Worm (Caenorhabditis elegans) whole organism, young adult: ENCODE data around the gene K08F8.7.

Source experiments
- B0261.1 ChIP-seq: sonication (generic microtip); optimal IDR thresholded peaks from 2 replicates; lab custom pipeline; 2016; ENCODE audit warnings: mild to moderate bottlenecking, missing genetic modification characterization, moderate library complexity, missing compliant biosample characterization
- B0336.3 ChIP-seq: fragments of 200-800 bp; sonication (Bioruptor generic); IDR thresholded peaks from 2 replicates; pipeline ENCODE4 v1.3.6; 2022; ENCODE audit warnings: missing genetic modification characterization, missing compliant biosample characterization
- F22D6.2 ChIP-seq: sonication (generic microtip); optimal IDR thresholded peaks from 2 replicates; lab custom pipeline; 2016; ENCODE audit warnings: mild to moderate bottlenecking, missing genetic modification characterization, missing compliant biosample characterization
- F23B12.7 ChIP-seq: sonication (generic microtip); optimal IDR thresholded peaks from 2 replicates; lab custom pipeline; 2017; ENCODE audit warnings: missing genetic modification characterization, mild to moderate bottlenecking, missing compliant biosample characterization, antibody characterized with exemption, moderate library complexity; ENCODE audit not compliant: insufficient read depth
- F55B11.4 ChIP-seq: sonication (generic microtip); optimal IDR thresholded peaks from 2 replicates; lab custom pipeline; 2016; ENCODE audit warnings: missing compliant biosample characterization, missing genetic modification characterization, borderline replicate concordance; ENCODE audit not compliant: insufficient read depth
- F57A8.1 ChIP-seq: fragments of 200-800 bp; sonication (Bioruptor generic); optimal IDR thresholded peaks from 2 replicates; lab custom pipeline; 2018; ENCODE audit warnings: mild to moderate bottlenecking, missing genetic modification characterization, moderate library complexity, missing compliant biosample characterization
- K11D2.4 ChIP-seq: fragments of 200-800 bp; sonication (Bioruptor generic); IDR thresholded peaks from 2 replicates; pipeline ENCODE4 v1.3.6; 2022; ENCODE audit warnings: missing genetic modification reagents, missing genetic modification characterization, missing compliant biosample characterization
- T26A5.8 ChIP-seq: sonication (generic microtip); optimal IDR thresholded peaks from 2 replicates; lab custom pipeline; 2016; ENCODE audit warnings: missing genetic modification characterization, missing compliant biosample characterization
- Y95B8A.8 ChIP-seq: fragments of 200-800 bp; sonication (Bioruptor generic); IDR thresholded peaks from 2 replicates; pipeline ENCODE4 v1.3.6; 2022; ENCODE audit warnings: missing genetic modification reagents, missing genetic modification characterization, missing compliant biosample characterization
- ZK185.1 ChIP-seq: sonication (generic microtip); optimal IDR thresholded peaks from 2 replicates; lab custom pipeline; 2016; ENCODE audit warnings: mild to moderate bottlenecking, missing genetic modification characterization, missing compliant biosample characterization; ENCODE audit not compliant: poor library complexity, severe bottlenecking
- ama-1 ChIP-seq, 3 experiments: fragments of 150-350 bp in 1 of 3; sonication (generic microtip) in 2 of 3; optimal IDR thresholded peaks; 2 replicates each; lab custom pipeline; 2014 to 2018; ENCODE audit warnings: missing biosample characterization in 2 of 3, missing genetic modification characterization in 2 of 3, missing genetic modification reagents in 2 of 3
- aptf-3 ChIP-seq: fragments of 200-800 bp; sonication (Bioruptor generic); IDR thresholded peaks from 2 replicates; pipeline ENCODE4 v1.3.6; 2022; ENCODE audit warnings: missing genetic modification characterization, missing compliant biosample characterization
- atf-7 ChIP-seq: sonication (generic microtip); optimal IDR thresholded peaks from 2 replicates; lab custom pipeline; 2017; ENCODE audit warnings: mild to moderate bottlenecking, missing genetic modification characterization, missing compliant biosample characterization
- bed-1 ChIP-seq: fragments of 200-800 bp; sonication (Bioruptor generic); IDR thresholded peaks from 2 replicates; pipeline ENCODE4 v1.3.6; 2022; ENCODE audit warnings: missing genetic modification reagents, missing genetic modification characterization, missing compliant biosample characterization
- ceh-100 ChIP-seq: fragments of 200-800 bp; sonication (Bioruptor generic); IDR thresholded peaks from 2 replicates; pipeline ENCODE4 v1.3.6; 2022; ENCODE audit warnings: missing genetic modification reagents, missing genetic modification characterization, missing compliant biosample characterization
- ceh-40 ChIP-seq: fragments of 200-800 bp; sonication (Bioruptor generic); IDR thresholded peaks from 2 replicates; pipeline ENCODE4 v1.3.6; 2022; ENCODE audit warnings: missing genetic modification characterization, missing compliant biosample characterization
- ceh-58 ChIP-seq: fragments of 200-800 bp; sonication (Bioruptor generic); IDR thresholded peaks from 2 replicates; pipeline ENCODE4 v1.3.6; 2022; ENCODE audit warnings: missing genetic modification characterization, missing compliant biosample characterization
- ceh-79 ChIP-seq: sonication (generic microtip); optimal IDR thresholded peaks from 2 replicates; lab custom pipeline; 2017; ENCODE audit warnings: mild to moderate bottlenecking, missing genetic modification characterization, missing compliant biosample characterization
- dpl-1 ChIP-seq: fragments of 150-350 bp; optimal IDR thresholded peaks from 2 replicates; lab custom pipeline; 2014; ENCODE audit warnings: missing biosample characterization, missing genetic modification reagents, missing genetic modification characterization
- egrh-3 ChIP-seq: fragments of 200-800 bp; sonication (Bioruptor generic); IDR thresholded peaks from 2 replicates; pipeline ENCODE4 v1.3.6; 2022; ENCODE audit warnings: missing genetic modification reagents, missing genetic modification characterization, missing compliant biosample characterization
- ekl-4 ChIP-seq: fragments of 200-800 bp; sonication (Bioruptor generic); IDR thresholded peaks from 2 replicates; pipeline ENCODE4 v1.3.6; 2022; ENCODE audit warnings: missing genetic modification reagents, missing genetic modification characterization, missing compliant biosample characterization
- gei-17 ChIP-seq: fragments of 200-800 bp; sonication (Bioruptor generic); optimal IDR thresholded peaks from 2 replicates; lab custom pipeline; 2018; ENCODE audit warnings: mild to moderate bottlenecking, missing genetic modification characterization, missing compliant biosample characterization
- him-1 ChIP-seq: sonication (generic microtip); optimal IDR thresholded peaks from 2 replicates; lab custom pipeline; 2016; ENCODE audit warnings: missing genotype, missing genetic modification reagents, missing genetic modification characterization, missing compliant biosample characterization
- hlh-12 ChIP-seq: sonication (generic microtip); optimal IDR thresholded peaks from 2 replicates; lab custom pipeline; 2016; ENCODE audit warnings: missing genetic modification characterization, missing compliant biosample characterization
- hmg-1.2 ChIP-seq: fragments of 200-800 bp; sonication (Bioruptor generic); IDR thresholded peaks from 2 replicates; pipeline ENCODE4 v1.3.6; 2022; ENCODE audit warnings: missing genetic modification reagents, missing genetic modification characterization, missing compliant biosample characterization
- let-526 ChIP-seq: fragments of 200-800 bp; sonication (Bioruptor generic); IDR thresholded peaks from 2 replicates; pipeline ENCODE4 v1.3.6; 2022; ENCODE audit warnings: missing genetic modification reagents, missing genetic modification characterization, missing compliant biosample characterization
- let-607 ChIP-seq, 2 experiments: fragments of 200-800 bp in 1 of 2; sonication (Bioruptor generic) in 1 of 2; sonication (generic microtip) in 1 of 2; optimal IDR thresholded peaks; 2 replicates each; lab custom pipeline; 2016 to 2018; ENCODE audit warnings: mild to moderate bottlenecking in 2 of 2, missing compliant biosample characterization in 2 of 2, missing genetic modification characterization in 2 of 2, moderate library complexity in 2 of 2, missing genotype in 1 of 2
- madf-6 ChIP-seq: fragments of 200-800 bp; sonication (Bioruptor generic); IDR thresholded peaks from 2 replicates; pipeline ENCODE4 v1.3.6; 2022; ENCODE audit warnings: missing genetic modification reagents, missing genetic modification characterization, missing compliant biosample characterization
- mcd-1 ChIP-seq: fragments of 200-800 bp; sonication (Bioruptor generic); IDR thresholded peaks from 2 replicates; pipeline ENCODE4 v1.3.6; 2022; ENCODE audit warnings: missing genetic modification reagents, missing genetic modification characterization, missing compliant biosample characterization
- mel-28 ChIP-seq: sonication (generic microtip); optimal IDR thresholded peaks from 2 replicates; lab custom pipeline; 2016; ENCODE audit warnings: borderline replicate concordance, mild to moderate bottlenecking, missing genetic modification characterization, missing compliant biosample characterization
- mes-4 ChIP-seq: sonication (generic microtip); optimal IDR thresholded peaks from 2 replicates; lab custom pipeline; 2016; ENCODE audit warnings: missing genotype, missing genetic modification characterization, missing compliant biosample characterization
- mxl-1 ChIP-seq: sonication (generic microtip); optimal IDR thresholded peaks from 2 replicates; lab custom pipeline; 2016; ENCODE audit warnings: missing genetic modification characterization, missing compliant biosample characterization
- nhr-179 ChIP-seq: sonication (generic microtip); optimal IDR thresholded peaks from 2 replicates; lab custom pipeline; 2016; ENCODE audit warnings: mild to moderate bottlenecking, missing genetic modification characterization, missing compliant biosample characterization
- nhr-80 ChIP-seq: sonication (generic microtip); optimal IDR thresholded peaks from 2 replicates; lab custom pipeline; 2016; ENCODE audit warnings: missing genetic modification characterization, missing compliant biosample characterization
- pbrm-1 ChIP-seq: fragments of 200-800 bp; sonication (Bioruptor generic); IDR thresholded peaks from 2 replicates; pipeline ENCODE4 v1.3.6; 2022; ENCODE audit warnings: missing genetic modification reagents, missing genetic modification characterization, missing compliant biosample characterization
- rpc-1 ChIP-seq, 2 experiments: fragments of 150-350 bp in 1 of 2; sonication (generic microtip) in 1 of 2; optimal IDR thresholded peaks; 2 replicates each; lab custom pipeline; 2014 to 2018; ENCODE audit warnings: missing biosample characterization in 1 of 2, missing genetic modification characterization in 1 of 2, missing genetic modification reagents in 1 of 2, missing genotype in 1 of 2
- sea-2 ChIP-seq: fragments of 200-800 bp; sonication (Bioruptor generic); IDR thresholded peaks from 2 replicates; pipeline ENCODE4 v1.3.6; 2022; ENCODE audit warnings: missing genetic modification characterization, missing compliant biosample characterization
- somi-1 ChIP-seq: fragments of 200-800 bp; sonication (Bioruptor generic); optimal IDR thresholded peaks from 2 replicates; lab custom pipeline; 2018; ENCODE audit warnings: mild to moderate bottlenecking, missing genetic modification characterization, missing compliant biosample characterization
- tbp1 ChIP-seq: fragments of 200-800 bp; sonication (Bioruptor generic); optimal IDR thresholded peaks from 2 replicates; lab custom pipeline; 2018; ENCODE audit warnings: mild to moderate bottlenecking, missing genetic modification characterization, missing compliant biosample characterization
- unc-130 ChIP-seq: sonication (generic microtip); optimal IDR thresholded peaks from 2 replicates; lab custom pipeline; 2016; ENCODE audit warnings: missing genetic modification reagents, missing genetic modification characterization, missing compliant biosample characterization
- ztf-18 ChIP-seq: sonication (generic microtip); optimal IDR thresholded peaks from 2 replicates; lab custom pipeline; 2016; ENCODE audit warnings: missing genotype, mild to moderate bottlenecking, missing genetic modification characterization, missing compliant biosample characterization
- ztf-25 ChIP-seq: fragments of 200-800 bp; sonication (Bioruptor generic); IDR thresholded peaks from 2 replicates; pipeline ENCODE4 v1.3.6; 2022; ENCODE audit warnings: missing genetic modification reagents, missing genetic modification characterization, missing compliant biosample characterization
- ztf-26 ChIP-seq: sonication (generic microtip); optimal IDR thresholded peaks from 2 replicates; lab custom pipeline; 2017; ENCODE audit warnings: missing genetic modification characterization, missing compliant biosample characterization

The K08F8.7 gene

DNA sequence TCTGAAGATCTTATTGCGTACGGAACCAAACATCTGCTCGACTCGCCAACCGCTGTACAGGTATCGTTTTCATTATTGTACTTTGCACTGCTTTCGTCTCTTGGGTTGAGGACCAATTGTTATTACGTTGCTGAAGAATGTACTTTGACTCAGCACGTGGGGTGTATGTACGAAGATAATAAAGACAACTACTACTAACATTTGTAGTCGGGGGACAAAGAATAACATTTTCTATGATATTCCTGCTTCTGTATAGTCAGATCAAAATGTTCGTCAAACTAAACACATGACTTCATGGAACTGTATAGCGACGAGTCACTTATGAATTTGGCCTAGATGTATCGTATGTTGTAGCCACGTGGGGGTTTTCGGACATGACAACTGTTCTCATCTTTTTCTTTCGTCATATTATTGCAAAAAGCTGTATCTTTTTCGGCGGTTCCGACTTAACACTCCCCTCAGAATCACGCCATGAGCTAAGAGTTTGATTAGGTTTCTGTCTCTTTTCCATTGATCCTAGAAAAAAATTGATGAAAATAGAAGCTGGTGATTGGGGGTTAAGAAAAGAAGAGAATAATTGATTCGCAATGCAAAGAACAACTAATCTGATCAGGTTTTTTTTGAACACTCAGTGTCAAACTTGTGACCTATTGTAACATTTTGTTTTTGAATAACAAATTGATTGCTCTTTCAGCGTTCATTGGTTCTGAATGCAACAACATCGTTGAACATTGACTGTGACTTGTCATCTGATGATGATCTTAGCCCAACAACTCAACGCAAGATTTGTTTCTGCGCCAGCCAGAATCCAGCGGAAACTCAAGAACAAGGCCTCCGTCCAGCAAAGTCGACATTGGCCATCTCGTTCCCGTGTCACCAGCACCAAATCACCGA, 10.4 kb downstream of the K08F8.7 start (continued):
- TF ChIP-seq pbrm-1 (GFP tag; lab: Robert Waterston, UW) (0 out of 2 replicates have a peak, but pooled peaks have one; percentile 34), mes-4 (tag; lab: Kevin White, UChicago) (no peak), madf-6 (GFP tag; lab: Robert Waterston, UW) (peak; percentile 44; the same call in 1 of the 2 replicates), ama-1 (optimal IDR thresholded peaks at IDR 0.05; lab: Kevin White, UChicago) (peak; percentile 91), ama-1 (GFP tag; optimal IDR thresholded peaks at IDR 0.05; lab: Kevin White, UChicago) (no peak), ZK185.1 (tag; lab: Kevin White, UChicago) (peak; percentile 1), B0336.3 (GFP tag; lab: Robert Waterston, UW) (peak; percentile 36; the same call in 1 of the 2 replicates), let-526 (GFP tag; lab: Robert Waterston, UW) (peak; percentile 60), ceh-100 (GFP tag; lab: Robert Waterston, UW) (no peak), egrh-3 (GFP tag; lab: Robert Waterston, UW) (no peak), ceh-58 (GFP tag; lab: Robert Waterston, UW) (0 out of 2 replicates have a peak, but pooled peaks have one; percentile 25), hlh-12 (tag; lab: Kevin White, UChicago) (no peak), ceh-79 (tag; lab: Kevin White, UChicago) (peak; percentile 44), mcd-1 (GFP tag; lab: Robert Waterston, UW) (peak; percentile 41; the same call in 1 of the 2 replicates), rpc-1 (optimal IDR thresholded peaks at IDR 0.05; lab: Kevin White, UChicago) (no peak), rpc-1 (tag; optimal IDR thresholded peaks at IDR 0.05; lab: Kevin White, UChicago) (no peak), aptf-3 (GFP tag; lab: Robert Waterston, UW) (no peak), ztf-18 (tag; lab: Kevin White, UChicago) (no peak), K11D2.4 (GFP tag; lab: Robert Waterston, UW) (no peak; the same call in none of the 2 replicates), hmg-1.2 (peak; percentile 5; the same call in 1 of the 2 replicates), nhr-80 (tag; lab: Kevin White, UChicago) (no peak)

DNA sequence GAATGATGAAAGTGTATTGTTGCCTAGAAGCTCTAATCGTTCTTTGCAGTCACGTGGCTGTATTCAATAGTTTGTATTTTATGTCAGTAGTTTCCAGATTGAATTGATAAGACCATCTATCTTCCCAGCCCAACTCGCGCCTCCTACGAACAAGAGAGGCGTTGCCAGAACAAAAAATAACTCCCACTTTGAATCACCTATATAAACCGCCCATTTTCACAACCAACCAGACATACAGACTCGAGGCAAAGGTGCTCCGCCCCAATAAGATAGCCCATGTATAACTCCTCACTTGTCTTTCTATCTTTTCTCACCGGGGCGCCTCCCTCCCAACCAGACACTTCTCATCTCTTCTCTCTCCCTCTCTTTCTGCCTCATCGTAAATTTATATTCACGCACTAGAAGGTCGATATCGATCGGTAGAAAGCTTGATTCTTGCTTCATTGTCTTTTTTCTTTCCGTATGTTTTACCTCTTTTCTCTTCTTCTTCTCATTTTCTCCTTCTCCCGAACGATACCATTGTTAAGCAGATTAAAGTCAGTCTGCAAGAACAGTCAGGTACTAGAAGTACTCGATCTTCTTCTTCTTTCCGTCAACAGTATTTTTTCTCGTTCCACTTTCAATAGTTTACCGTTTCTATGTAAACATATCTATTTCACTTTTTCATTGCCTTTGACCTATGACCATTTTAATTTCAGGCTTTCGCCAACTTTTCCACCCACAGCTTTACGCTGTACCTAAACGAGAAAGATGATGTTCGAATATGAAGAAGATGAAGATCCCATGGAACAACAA, 11.6 kb downstream of the K08F8.7 start, which contains the start of gene mak-1:
mak-1 (plus strand) TSS at position 693 of the 795 bp plus-strand sequence.
- no peak for TF ChIP-seq mxl-1 (tag; lab: Kevin White, UChicago)
- no peak for TF ChIP-seq F57A8.1 (GFP tag; lab: Kevin White, UChicago)
- no peak for TF ChIP-seq F23B12.7 (tag; lab: Kevin White, UChicago)
- TF ChIP-seq F55B11.4 (tag; lab: Kevin White, UChicago) = no peak
- TF ChIP-seq B0261.1 = no peak
- TF ChIP-seq mel-28 (tag; lab: Kevin White, UChicago) = no peak
- no peak for TF ChIP-seq sea-2 (GFP tag; lab: Robert Waterston, UW)
- no peak for TF ChIP-seq nhr-179 (tag; lab: Kevin White, UChicago)
- TF ChIP-seq F22D6.2 (tag; lab: Kevin White, UChicago) = no peak
- TF ChIP-seq unc-130 = no peak
- TF ChIP-seq let-607 (tag; optimal IDR thresholded peaks at IDR 0.05; lab: Kevin White, UChicago) = peak in 1 of 2 experiments; percentile 29
- no peak for TF ChIP-seq gei-17 (GFP tag; lab: Kevin White, UChicago)
- peak; percentile 22 for TF ChIP-seq ztf-26
- no peak for TF ChIP-seq somi-1 (GFP tag; lab: Kevin White, UChicago)
- TF ChIP-seq atf-7 (tag; lab: Kevin White, UChicago) = no peak
- TF ChIP-seq ceh-40 (GFP tag; lab: Robert Waterston, UW) = no peak
- no peak for TF ChIP-seq ztf-18 (tag; lab: Kevin White, UChicago)
- TF ChIP-seq T26A5.8 (tag; lab: Kevin White, UChicago) = no peak
- TF ChIP-seq Y95B8A.8 (GFP tag; lab: Robert Waterston, UW) = no peak; the same call in 1 of the 2 replicates
- no peak for TF ChIP-seq him-1 (tag; lab: Kevin White, UChicago)
- no peak for TF ChIP-seq ztf-25
- TF ChIP-seq ama-1 (optimal IDR thresholded peaks at IDR 0.05; lab: Kevin White, UChicago) = peak; percentile 87
- TF ChIP-seq ama-1 (GFP tag; optimal IDR thresholded peaks at IDR 0.05; lab: Kevin White, UChicago) = no peak
- no peak for TF ChIP-seq aptf-3 (GFP tag; lab: Robert Waterston, UW)
- TF ChIP-seq tbp1 = peak; percentile 10
- no peak for TF ChIP-seq ekl-4 (GFP tag; lab: Robert Waterston, UW)
- TF ChIP-seq dpl-1 (GFP tag; lab: Kevin White, UChicago) = no peak
- no peak for TF ChIP-seq egrh-3 (GFP tag; lab: Robert Waterston, UW)
- TF ChIP-seq bed-1 = no peak
